Worm (Caenorhabditis elegans): ENCODE results near the gene C35D10.7.

The C35D10.7 gene

ce11 chrIII:4873395-4873794 lies 17.4 kb downstream of the C35D10.7 start:
- TF ChIP-seq unc-120 (tag; optimal IDR thresholded peaks at IDR 0.05; ENCODE audit: poor library complexity, severe bottlenecking): no peak
- TF ChIP-seq mab-5 (tag; optimal IDR thresholded peaks at IDR 0.05): no peak
- TF ChIP-seq blmp-1 (tag; optimal IDR thresholded peaks at IDR 0.05): no peak
- TF ChIP-seq mls-2 (tag; optimal IDR thresholded peaks at IDR 0.05): no peak
- no peak for TF ChIP-seq elt-3 (tag; optimal IDR thresholded peaks at IDR 0.05)
- TF ChIP-seq ztf-11 (tag; optimal IDR thresholded peaks at IDR 0.05): no peak
- no peak for TF ChIP-seq ham-2 (GFP tag; optimal IDR thresholded peaks at IDR 0.05)
- no peak for TF ChIP-seq nhr-2 (tag; optimal IDR thresholded peaks at IDR 0.05)
- TF ChIP-seq nhr-28 (tag; optimal IDR thresholded peaks at IDR 0.05): no peak
- TF ChIP-seq M03D4.4 (tag; optimal IDR thresholded peaks at IDR 0.05): no peak
- no peak for TF ChIP-seq flh-1 (GFP tag; optimal IDR thresholded peaks at IDR 0.05)
- no peak for TF ChIP-seq ceh-39 (tag; optimal IDR thresholded peaks at IDR 0.05)
- TF ChIP-seq mep-1 (tag; optimal IDR thresholded peaks at IDR 0.05): no peak
- TF ChIP-seq drap-1 (GFP tag; optimal IDR thresholded peaks at IDR 0.05): no peak
- TF ChIP-seq unc-62 (GFP tag; optimal IDR thresholded peaks at IDR 0.05): no peak
- no peak for TF ChIP-seq bed-3 (GFP tag; optimal IDR thresholded peaks at IDR 0.05)

ce11 chrIII:4874671-4875070 lies 18.7 kb downstream of the C35D10.7 start, which contains the start of gene C35D10.12:
Gene C35D10.12 (minus strand): TSS chrIII:4874771.
- TF ChIP-seq mep-1 (tag; optimal IDR thresholded peaks at IDR 0.05): no peak

- TF ChIP-seq tbx-8 (GFP tag; optimal IDR thresholded peaks at IDR 0.05) (no peak), ces-1 (GFP tag; optimal IDR thresholded peaks at IDR 0.05) (peak; percentile 21), ztf-11 (tag; optimal IDR thresholded peaks at IDR 0.05) (no peak), zip-8 (tag; optimal IDR thresholded peaks at IDR 0.05) (no peak), ceh-39 (tag; optimal IDR thresholded peaks at IDR 0.05) (no peak), elt-3 (tag; optimal IDR thresholded peaks at IDR 0.05) (no peak)
Observed at ce11 chrIII:4875663-4876062, 19.7 kb downstream of the C35D10.7 start.

- no peak for TF ChIP-seq mls-2 (tag; optimal IDR thresholded peaks at IDR 0.05)
- TF ChIP-seq snpc-4 (tag; optimal IDR thresholded peaks at IDR 0.05): no peak
- no peak for TF ChIP-seq unc-39 (tag; optimal IDR thresholded peaks at IDR 0.05)
- peak; percentile 19 for TF ChIP-seq pha-4 (tag; optimal IDR thresholded peaks at IDR 0.05)
- no peak for TF ChIP-seq sptf-1 (tag; optimal IDR thresholded peaks at IDR 0.05)
- TF ChIP-seq lsy-2 (tag; optimal IDR thresholded peaks at IDR 0.05): peak; percentile 37
- no peak for TF ChIP-seq M03D4.4 (tag; optimal IDR thresholded peaks at IDR 0.05)
- TF ChIP-seq ztf-11 (tag; optimal IDR thresholded peaks at IDR 0.05): no peak
- TF ChIP-seq mep-1 (tag; optimal IDR thresholded peaks at IDR 0.05): peak; percentile 50
- TF ChIP-seq nhr-12 (tag; optimal IDR thresholded peaks at IDR 0.05): no peak
Observed at ce11 chrIII:4878281-4878680, 22.3 kb downstream of the C35D10.7 start, which contains the start of the genes tost-1 and arx-6. Gene tost-1 (minus strand): TSS chrIII:4878311. Gene arx-6 (plus strand): TSS chrIII:4878658.

ce11 chrIII:4879445-4879844 lies 23.5 kb downstream of the C35D10.7 start, which contains the start of gene C35D10.1:
Gene C35D10.1 (plus strand): TSS chrIII:4879745.
- TF ChIP-seq mls-2 (tag; optimal IDR thresholded peaks at IDR 0.05) (no peak), M03D4.4 (tag; optimal IDR thresholded peaks at IDR 0.05) (no peak), blmp-1 (tag; optimal IDR thresholded peaks at IDR 0.05) (no peak), nhr-76 (tag; optimal IDR thresholded peaks at IDR 0.05) (no peak), nhr-28 (tag; optimal IDR thresholded peaks at IDR 0.05) (no peak), zip-8 (tag; optimal IDR thresholded peaks at IDR 0.05) (no peak), cnd-1 (tag; optimal IDR thresholded peaks at IDR 0.05) (no peak), nhr-2 (tag; optimal IDR thresholded peaks at IDR 0.05) (no peak), lin-32 (GFP tag; optimal IDR thresholded peaks at IDR 0.05) (no peak), tbx-8 (GFP tag; optimal IDR thresholded peaks at IDR 0.05) (no peak), mep-1 (tag; optimal IDR thresholded peaks at IDR 0.05) (no peak)

ce11 chrIII:4881955-4882354 lies 26.0 kb downstream of the C35D10.7 start:
- TF ChIP-seq nhr-76 (tag; optimal IDR thresholded peaks at IDR 0.05) (no peak), bed-3 (GFP tag; optimal IDR thresholded peaks at IDR 0.05) (no peak), mep-1 (tag; optimal IDR thresholded peaks at IDR 0.05) (no peak), lin-13 (tag; optimal IDR thresholded peaks at IDR 0.05) (no peak), unc-120 (tag; optimal IDR thresholded peaks at IDR 0.05; ENCODE audit: poor library complexity, severe bottlenecking) (no peak), unc-39 (tag; optimal IDR thresholded peaks at IDR 0.05) (no peak)

Data from whole organism, mixed stage, embryonic.